Fruit fly (Drosophila melanogaster): Measurements from ENCODE around the gene Toll-9.
A peak's percentile ranks its signal among the peaks of the same experiment; 100 is the strongest.

Gene Toll-9

dm6 chr3L:20387038-20387842 lies 20.7 kb upstream of the Toll-9 start (continued):
- TF ChIP-seq HmgZ (tag; optimal IDR thresholded peaks at IDR 0.05) (peak; percentile 45), CG42726 (GFP tag; IDR thresholded peaks at IDR 0.05; ENCODE audit: partially characterized antibody) (no peak), her (GFP tag; optimal IDR thresholded peaks at IDR 0.05) (no peak), CrebB (tag; optimal IDR thresholded peaks at IDR 0.05) (peak; percentile 13), sd (tag; optimal IDR thresholded peaks at IDR 0.05) (peak; percentile 60), CG34422 (GFP tag; IDR thresholded peaks at IDR 0.05) (no peak), amos (GFP tag; IDR thresholded peaks at IDR 0.05; ENCODE audit: partially characterized antibody) (no peak; the same call in 1 of the 2 replicates), CG2199 (GFP tag; IDR thresholded peaks at IDR 0.05) (peak; percentile 89; the same call in 2 of the 3 replicates), lbe (GFP tag; optimal IDR thresholded peaks at IDR 0.05) (peak; percentile 16), dysf (GFP tag; IDR thresholded peaks at IDR 0.05) (0 out of 3 replicates have a peak, but pooled peaks have one; percentile 28), hth (optimal IDR thresholded peaks at IDR 0.05) (no peak), eve (GFP tag; optimal IDR thresholded peaks at IDR 0.05) (no peak), Vsx1 (GFP tag; optimal IDR thresholded peaks at IDR 0.05) (peak; percentile 55), Hmr (GFP tag; optimal IDR thresholded peaks at IDR 0.05) (peak; percentile 2), CG13894 (tag; optimal IDR thresholded peaks at IDR 0.05) (peak; percentile 2), Med (GFP tag) (peak; percentile 69), mirr (GFP tag; optimal IDR thresholded peaks at IDR 0.05) (peak; percentile 42), slbo (GFP tag; IDR thresholded peaks at IDR 0.05) (no peak), CG14441 (GFP tag; IDR thresholded peaks at IDR 0.05) (no peak), Dref (GFP tag; IDR thresholded peaks at IDR 0.05) (no peak), Hand (GFP tag; optimal IDR thresholded peaks at IDR 0.05) (peak; percentile 8), CG18599 (GFP tag; optimal IDR thresholded peaks at IDR 0.05) (peak; percentile 51), CG34376 (GFP tag; optimal IDR thresholded peaks at IDR 0.05) (peak; percentile 67), Eip74EF (GFP tag; optimal IDR thresholded peaks at IDR 0.05) (peak in 1 of 2 experiments; percentile 55), CHES-1-like (GFP tag; optimal IDR thresholded peaks at IDR 0.05) (no peak), Bgb (GFP tag; IDR thresholded peaks at IDR 0.05; ENCODE audit: partially characterized antibody) (no peak), fd64A (GFP tag; optimal IDR thresholded peaks at IDR 0.05) (no peak), usp (GFP tag; optimal IDR thresholded peaks at IDR 0.05) (no peak), unpg (GFP tag; optimal IDR thresholded peaks at IDR 0.05) (no peak), E2f2 (GFP tag; IDR thresholded peaks at IDR 0.05) (0 out of 2 replicates have a peak, but pooled peaks have one; percentile 11), sens (GFP tag) (peak; percentile 65), CG1024 (GFP tag; IDR thresholded peaks at IDR 0.05) (0 out of 2 replicates have a peak, but pooled peaks have one; percentile 14), disco-r (GFP tag; optimal IDR thresholded peaks at IDR 0.05) (no peak), cato (GFP tag; optimal IDR thresholded peaks at IDR 0.05; ENCODE audit: borderline replicate concordance) (no peak), CG4854 (GFP tag; optimal IDR thresholded peaks at IDR 0.05) (no peak), z (GFP tag; IDR thresholded peaks at IDR 0.05) (no peak), CG12769 (tag; optimal IDR thresholded peaks at IDR 0.05) (peak; percentile 3), Meics (GFP tag; optimal IDR thresholded peaks at IDR 0.05) (no peak), ci (GFP tag; IDR thresholded peaks at IDR 0.05) (0 out of 3 replicates have a peak, but pooled peaks have one; percentile 25)

DNA sequence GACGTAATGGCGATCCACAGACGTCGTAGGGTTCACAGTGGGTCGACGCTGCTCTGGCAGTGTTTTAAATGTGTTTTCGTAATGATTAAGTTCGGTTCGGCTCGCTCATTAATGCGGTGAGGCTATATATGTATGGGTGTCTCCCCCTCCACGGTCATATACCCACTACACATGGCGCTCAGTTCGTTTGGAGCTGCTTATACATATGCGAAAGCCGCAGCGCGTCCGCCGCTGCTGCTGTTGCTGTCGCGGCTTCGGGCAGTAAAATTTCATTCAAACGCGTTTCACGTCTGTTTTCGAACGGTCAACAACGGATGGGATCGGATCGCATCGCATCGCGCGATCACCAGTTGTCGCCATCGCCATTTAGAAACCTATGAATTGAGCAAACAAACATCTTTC lies 19.4 kb upstream of the Toll-9 start:
- TF ChIP-seq kni (GFP tag; optimal IDR thresholded peaks at IDR 0.05): no peak
- no peak for TF ChIP-seq Optix (GFP tag; IDR thresholded peaks at IDR 0.05)
- TF ChIP-seq CG31224 (GFP tag; IDR thresholded peaks at IDR 0.05): no peak
- TF ChIP-seq NC2β (GFP tag; optimal IDR thresholded peaks at IDR 0.05): no peak
- no peak for TF ChIP-seq CG4282 (GFP tag; optimal IDR thresholded peaks at IDR 0.05)
- no peak for TF ChIP-seq CG9437 (GFP tag; optimal IDR thresholded peaks at IDR 0.05)
- TF ChIP-seq CG5953 (GFP tag; IDR thresholded peaks at IDR 0.05): no peak
- no peak for TF ChIP-seq CG15696 (tag; optimal IDR thresholded peaks at IDR 0.05)
- no peak for TF ChIP-seq aop (GFP tag; IDR thresholded peaks at IDR 0.05)
- no peak for TF ChIP-seq org-1 (GFP tag; optimal IDR thresholded peaks at IDR 0.05)
- no peak for TF ChIP-seq CG8388 (GFP tag; optimal IDR thresholded peaks at IDR 0.05)
- no peak for TF ChIP-seq CG43689 (GFP tag; IDR thresholded peaks at IDR 0.05)
- peak; percentile 38 for TF ChIP-seq lab (GFP tag; optimal IDR thresholded peaks at IDR 0.05)

All from whole organism, embryonic.